Fruit fly (Drosophila melanogaster) S2 (cell line): ENCODE results near the gene CG31922.

Experiments
- CG8478 ChIP-seq: fragments of >200 bp; optimal IDR thresholded peaks from 2 replicates; lab custom pipeline; 2018
- CTCF ChIP-seq, 2 experiments: fragments of >200 bp; optimal IDR thresholded peaks; 2 replicates each; lab custom pipeline; 2018

CG31922 gene

dm6 chr2L:1164294-1164693 is 5.7 kb upstream of the CG31922 start, which contains the start of gene IntS14:
Gene IntS14 (plus strand): TSS chr2L:1164443.
- no peak for TF ChIP-seq CG8478 (lab: Kevin White, UChicago)
- TF ChIP-seq CTCF (optimal IDR thresholded peaks at IDR 0.05; lab: Kevin White, UChicago) = no peak

dm6 chr2L:1166326-1166725 is 3.7 kb upstream of the CG31922 start, which contains the start of gene CG14341:
Gene CG14341 (plus strand): TSS chr2L:1166506.
- TF ChIP-seq CTCF (optimal IDR thresholded peaks at IDR 0.05; lab: Kevin White, UChicago) = no peak
- TF ChIP-seq CG8478 (lab: Kevin White, UChicago) = no peak

- no peak for TF ChIP-seq CTCF (optimal IDR thresholded peaks at IDR 0.05; lab: Kevin White, UChicago)
- TF ChIP-seq CG8478 (lab: Kevin White, UChicago) = no peak
Observed at dm6 chr2L:1172704-1173107, 2.7 kb downstream of the CG31922 start, which contains the start of the genes Charon and CG4887. Gene Charon (minus strand): TSS chr2L:1172805. Gene CG4887 (plus strand): TSS chr2L:1173009.

dm6 chr2L:1177522-1177921 is 7.5 kb downstream of the CG31922 start, which contains the start of gene CG4896:
Gene CG4896 (plus strand): TSS chr2L:1177690.
- no peak for TF ChIP-seq CTCF (optimal IDR thresholded peaks at IDR 0.05; lab: Kevin White, UChicago)
- no peak for TF ChIP-seq CG8478 (lab: Kevin White, UChicago)

- TF ChIP-seq CTCF (optimal IDR thresholded peaks at IDR 0.05; lab: Kevin White, UChicago) (peak; percentile 68 to 83), CG8478 (lab: Kevin White, UChicago) (no peak)
Observed at dm6 chr2L:1183799-1184198, 13.8 kb downstream of the CG31922 start, which contains the start of the genes CG5126 and Tgt. Gene CG5126 (minus strand): TSS chr2L:1184020. Gene Tgt (plus strand): TSS chr2L:1184065.

- TF ChIP-seq CG8478 (lab: Kevin White, UChicago) (no peak), CTCF (optimal IDR thresholded peaks at IDR 0.05; lab: Kevin White, UChicago) (no peak)
Observed at dm6 chr2L:1185642-1186497, 15.9 kb downstream of the CG31922 start, which contains the start of gene CG5001. Gene CG5001 (plus strand): TSS chr2L:1185757.

- TF ChIP-seq CTCF (optimal IDR thresholded peaks at IDR 0.05; lab: Kevin White, UChicago) (no peak), CG8478 (lab: Kevin White, UChicago) (no peak)
Observed at dm6 chr2L:1199166-1199565, 29.2 kb downstream of the CG31922 start, which contains the start of the genes CG5139 and CG43348. Gene CG5139 (minus strand): TSS chr2L:1199266. Gene CG43348 (plus strand): TSS chr2L:1199412.

dm6 chr2L:1199912-1200721 is 30.1 kb downstream of the CG31922 start, which contains the start of the genes CG43349 and CG5011:
Gene CG43349 (plus strand): TSS chr2L:1200205.
Gene CG5011 (plus strand): TSS chr2L:1200671.
- TF ChIP-seq CG8478 (lab: Kevin White, UChicago) (no peak), CTCF (optimal IDR thresholded peaks at IDR 0.05; lab: Kevin White, UChicago) (no peak)

dm6 chr2L:1201396-1201837 is 31.4 kb downstream of the CG31922 start:
- TF ChIP-seq CG8478 (lab: Kevin White, UChicago) = no peak
- no peak for TF ChIP-seq CTCF (optimal IDR thresholded peaks at IDR 0.05; lab: Kevin White, UChicago)

dm6 chr2L:1202445-1202844 is 32.5 kb downstream of the CG31922 start:
- no peak for TF ChIP-seq CG8478 (lab: Kevin White, UChicago)
- no peak for TF ChIP-seq CTCF (optimal IDR thresholded peaks at IDR 0.05; lab: Kevin White, UChicago)

- TF ChIP-seq CG8478 (lab: Kevin White, UChicago) = no peak
- TF ChIP-seq CTCF (optimal IDR thresholded peaks at IDR 0.05; lab: Kevin White, UChicago) = no peak
Observed at dm6 chr2L:1203915-1204314, 33.9 kb downstream of the CG31922 start, which contains the start of gene CG14342. Gene CG14342 (plus strand): TSS chr2L:1204215.

dm6 chr2L:1207432-1207831 is 37.5 kb downstream of the CG31922 start:
- no peak for TF ChIP-seq CTCF (optimal IDR thresholded peaks at IDR 0.05; lab: Kevin White, UChicago)

dm6 chr2L:1211528-1211927 is 41.5 kb downstream of the CG31922 start:
- TF ChIP-seq CTCF (optimal IDR thresholded peaks at IDR 0.05; lab: Kevin White, UChicago) (no peak), CG8478 (lab: Kevin White, UChicago) (no peak)

dm6 chr2L:1213587-1213986 is 43.6 kb downstream of the CG31922 start:
- no peak for TF ChIP-seq CG8478 (lab: Kevin White, UChicago)
- TF ChIP-seq CTCF (optimal IDR thresholded peaks at IDR 0.05; lab: Kevin White, UChicago) = no peak
